Fruit fly (Drosophila melanogaster) whole organism: ENCODE measurements around the gene hoe1.

Source experiments
- EcR ChIP-seq, 2 experiments: fragments of >200 bp; optimal IDR thresholded peaks; 2 replicates each; lab custom pipeline; 2017; ENCODE audit warnings: missing biosample characterization in 2 of 2, missing genetic modification characterization in 2 of 2, missing genetic modification reagents in 2 of 2
- pan ChIP-seq: fragments of >200 bp; optimal IDR thresholded peaks from 2 replicates; lab custom pipeline; 2017

- TF ChIP-seq EcR (GFP tag; optimal IDR thresholded peaks at IDR 0.05; lab: Kevin White, UChicago) (no peak), pan (lab: Kevin White, UChicago) (no peak)
Observed at dm6 chr2L:4906546-4907250, 25.5 kb downstream of the hoe1 start, which contains the start of gene snsl.
